Fruit fly (Drosophila melanogaster): ENCODE results near the gene CG5707.

DNA sequence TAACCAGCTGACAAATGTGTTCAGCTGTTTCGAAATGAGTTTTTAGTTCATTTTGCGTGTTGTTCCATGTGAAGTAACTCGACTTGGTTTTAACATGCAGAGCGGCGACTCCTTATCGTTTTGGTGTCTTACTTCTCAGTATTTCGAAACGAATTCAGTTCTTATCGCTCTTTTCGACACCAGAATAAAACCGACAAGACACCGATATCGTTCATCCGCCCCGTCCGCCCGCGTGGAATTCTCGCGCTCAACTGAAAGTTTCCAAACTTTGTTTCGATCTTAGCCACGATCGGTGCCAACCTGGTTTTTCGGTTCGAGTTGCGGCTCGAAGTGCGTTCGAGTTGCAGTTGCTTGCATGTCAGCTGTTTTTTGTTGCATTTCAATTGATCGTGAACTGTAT is 28.4 kb downstream of the CG5707 start, which contains the start of gene CG15822:
- no peak for TF ChIP-seq EcR (GFP tag; optimal IDR thresholded peaks at IDR 0.05)
- TF ChIP-seq pan (optimal IDR thresholded peaks at IDR 0.05), result no peak
